Fruit fly (Drosophila melanogaster): ENCODE results near the gene milt.

milt gene

DNA sequence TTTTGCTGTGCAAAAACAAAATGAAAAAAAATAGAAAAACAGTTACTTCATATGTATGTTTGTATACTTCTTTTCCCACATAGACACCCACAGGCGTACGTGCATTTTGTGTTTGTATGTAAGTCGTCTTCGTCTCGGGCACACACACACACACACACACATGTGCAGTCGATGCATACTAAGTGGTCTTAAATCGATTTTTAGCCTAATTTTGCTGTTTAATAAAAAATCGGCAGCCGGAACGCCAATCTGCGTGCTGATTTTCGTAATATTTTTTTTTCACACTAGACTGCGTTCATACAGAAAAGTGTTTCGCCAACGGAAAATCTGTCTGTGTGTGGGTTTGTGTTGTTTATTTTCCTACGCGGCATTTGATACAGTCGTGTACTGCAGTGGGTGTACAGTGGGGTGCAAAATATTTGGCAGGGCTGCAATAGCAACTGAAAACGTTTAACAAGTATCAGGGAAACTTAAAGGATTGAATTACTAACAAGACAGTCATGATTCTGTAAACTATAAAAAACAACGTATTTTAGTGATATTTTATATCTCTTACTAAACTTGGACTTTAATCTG lies 4.4 kb upstream of the milt start (continued):
- peak; percentile 44 for TF ChIP-seq OdsH (GFP tag; optimal IDR thresholded peaks at IDR 0.05)
- TF ChIP-seq Jra (GFP tag; optimal IDR thresholded peaks at IDR 0.05) = peak; percentile 33
- peak; percentile 50 for TF ChIP-seq Hnf4 (GFP tag; optimal IDR thresholded peaks at IDR 0.05)

dm6 chr2L:7038404-7039341 lies 1.1 kb downstream of the milt start:
- no peak for TF ChIP-seq Rel (GFP tag; optimal IDR thresholded peaks at IDR 0.05)
- TF ChIP-seq Rel (tag; optimal IDR thresholded peaks at IDR 0.05) = peak; percentile 98
- TF ChIP-seq Abd-B (GFP tag; optimal IDR thresholded peaks at IDR 0.05) = no peak

DNA sequence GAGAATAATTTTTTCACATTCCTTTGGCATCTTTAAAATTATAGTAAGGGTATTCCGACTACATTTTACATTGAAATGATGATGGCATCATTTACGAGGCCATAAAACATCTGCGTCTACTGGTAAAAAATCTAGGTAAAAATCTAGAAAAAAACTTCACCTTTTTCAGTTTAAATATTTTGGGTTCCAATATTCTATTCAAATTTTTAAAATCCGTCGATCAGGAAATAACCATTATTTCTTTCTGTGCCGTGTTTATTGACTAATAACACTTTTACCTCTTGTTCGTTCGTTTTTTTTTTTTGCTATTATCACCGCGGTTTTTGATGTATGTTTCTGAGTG lies 1.7 kb downstream of the milt start:
- TF ChIP-seq usp (GFP tag; optimal IDR thresholded peaks at IDR 0.05) (no peak), Dif (GFP tag; optimal IDR thresholded peaks at IDR 0.05; ENCODE audit: partially characterized antibody) (no peak), Hnf4 (GFP tag; optimal IDR thresholded peaks at IDR 0.05) (peak; percentile 86), Jra (GFP tag; optimal IDR thresholded peaks at IDR 0.05) (peak; percentile 65), dsf (GFP tag; optimal IDR thresholded peaks at IDR 0.05; ENCODE audit: borderline replicate concordance) (no peak), dl (GFP tag; optimal IDR thresholded peaks at IDR 0.05; ENCODE audit: insufficient read depth in 1 of 2, partially characterized antibody in 2 of 2) (no peak), ey (GFP tag; optimal IDR thresholded peaks at IDR 0.05) (peak; percentile 88), lola (GFP tag; optimal IDR thresholded peaks at IDR 0.05) (no peak), OdsH (GFP tag; optimal IDR thresholded peaks at IDR 0.05) (peak; percentile 82), CrebA (GFP tag; optimal IDR thresholded peaks at IDR 0.05; ENCODE audit: borderline replicate concordance) (no peak), dmrt93B (GFP tag; optimal IDR thresholded peaks at IDR 0.05) (no peak), woc (GFP tag; optimal IDR thresholded peaks at IDR 0.05) (peak; percentile 20), psq (GFP tag; optimal IDR thresholded peaks at IDR 0.05) (peak; percentile 65), jim (GFP tag; optimal IDR thresholded peaks at IDR 0.05) (no peak), CG32264 (GFP tag; optimal IDR thresholded peaks at IDR 0.05) (peak; percentile 16), sv (GFP tag; optimal IDR thresholded peaks at IDR 0.05) (no peak), Sp1 (GFP tag; optimal IDR thresholded peaks at IDR 0.05) (peak; percentile 85), Hr78 (GFP tag; optimal IDR thresholded peaks at IDR 0.05) (no peak), Mio (GFP tag; optimal IDR thresholded peaks at IDR 0.05) (no peak), rgr (GFP tag; optimal IDR thresholded peaks at IDR 0.05) (peak; percentile 76), Myc (optimal IDR thresholded peaks at IDR 0.05) (no peak), CG9705 (GFP tag; optimal IDR thresholded peaks at IDR 0.05) (no peak), sage (GFP tag; optimal IDR thresholded peaks at IDR 0.05) (peak; percentile 33), HLH106 (tag; optimal IDR thresholded peaks at IDR 0.05) (peak; percentile 66), Vsx2 (GFP tag; optimal IDR thresholded peaks at IDR 0.05; ENCODE audit: partially characterized antibody) (no peak), fru (GFP tag; optimal IDR thresholded peaks at IDR 0.05) (peak; percentile 84), tai (GFP tag; optimal IDR thresholded peaks at IDR 0.05) (peak; percentile 68), Hr83 (GFP tag; optimal IDR thresholded peaks at IDR 0.05; ENCODE audit: poor library complexity, severe bottlenecking) (no peak), Dfd (GFP tag; optimal IDR thresholded peaks at IDR 0.05) (no peak), brk (GFP tag; optimal IDR thresholded peaks at IDR 0.05) (peak; percentile 62), foxo (GFP tag; optimal IDR thresholded peaks at IDR 0.05) (peak in 1 of 2 experiments; percentile 83), Rel (GFP tag; optimal IDR thresholded peaks at IDR 0.05) (no peak), Rel (tag; optimal IDR thresholded peaks at IDR 0.05) (no peak), br (GFP tag; optimal IDR thresholded peaks at IDR 0.05) (peak; percentile 86), h (GFP tag; optimal IDR thresholded peaks at IDR 0.05) (peak; percentile 75)

Data from whole organism, wandering third instar larva.